Worm (Caenorhabditis elegans): ENCODE results near the gene F35E8.13.

- TF ChIP-seq ceh-13 (GFP tag; optimal IDR thresholded peaks at IDR 0.05) (no peak), hmg-4 (GFP tag; optimal IDR thresholded peaks at IDR 0.05) (no peak), hnd-1 (tag; optimal IDR thresholded peaks at IDR 0.05) (no peak), scrt-1 (GFP tag; IDR thresholded peaks at IDR 0.05) (no peak), ama-1 (optimal IDR thresholded peaks at IDR 0.05) (no peak), pes-1 (GFP tag; IDR thresholded peaks at IDR 0.05) (no peak), flt-1 (GFP tag; IDR thresholded peaks at IDR 0.05) (no peak), aly-1 (tag; optimal IDR thresholded peaks at IDR 0.05) (no peak), hmbx-1 (tag; optimal IDR thresholded peaks at IDR 0.05) (no peak), tbx-37 (GFP tag; conservative IDR thresholded peaks at IDR 0.05) (no peak), tra-4 (tag; optimal IDR thresholded peaks at IDR 0.05) (no peak), ets-7 (tag; optimal IDR thresholded peaks at IDR 0.05) (no peak), F13C5.2 (tag; optimal IDR thresholded peaks at IDR 0.05) (no peak)
Measured at ce11 chrV:15879508-15879907, 43.6 kb upstream of the F35E8.13 start, which contains the start of gene nhr-84.

Measured in whole organism, early embryonic.